Worm (Caenorhabditis elegans): Measurements from ENCODE around the gene lido-16.

ce11 chrII:6493139-6493538 lies 8.4 kb upstream of the lido-16 start:
- no peak for TF ChIP-seq cog-1 (tag; optimal IDR thresholded peaks at IDR 0.05)
- TF ChIP-seq ref-1 (GFP tag; conservative IDR thresholded peaks at IDR 0.05) = no peak
- no peak for TF ChIP-seq T22C8.4 (GFP tag; IDR thresholded peaks at IDR 0.05)
- TF ChIP-seq med-1 (GFP tag; optimal IDR thresholded peaks at IDR 0.05; ENCODE audit: insufficient read depth) = no peak
- TF ChIP-seq flt-1 (GFP tag; IDR thresholded peaks at IDR 0.05) = no peak
- TF ChIP-seq ztf-29 (GFP tag; IDR thresholded peaks at IDR 0.05) = no peak
- TF ChIP-seq ztf-23 (GFP tag; IDR thresholded peaks at IDR 0.05) = no peak
- no peak for TF ChIP-seq klf-2 (GFP tag; conservative IDR thresholded peaks at IDR 0.05)

All from whole organism, midembryonic.